Worm (Caenorhabditis elegans): Measurements from ENCODE around the gene twk-22.

The twk-22 gene

DNA sequence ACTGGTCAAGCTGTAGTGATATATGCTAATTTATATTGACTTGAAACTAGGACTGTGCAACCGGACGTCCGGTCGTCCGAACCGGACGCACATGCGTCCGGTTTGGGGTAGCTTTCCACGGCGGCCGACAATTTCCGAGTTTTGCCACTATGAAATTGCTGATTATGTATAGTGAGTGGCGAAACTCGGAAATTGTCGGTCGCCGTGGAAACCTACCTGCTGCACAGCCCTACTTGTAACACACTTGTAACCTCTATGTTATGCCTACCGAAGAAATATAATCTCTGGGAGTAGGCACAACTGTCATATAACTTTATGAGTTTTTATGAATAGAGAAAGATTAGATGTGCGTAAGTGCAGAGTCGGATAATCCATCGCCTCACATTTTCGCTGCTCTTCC, 30.7 kb downstream of the twk-22 start:
- TF ChIP-seq W03F9.2 (tag; optimal IDR thresholded peaks at IDR 0.05) = no peak
- no peak for TF ChIP-seq dao-5 (tag; optimal IDR thresholded peaks at IDR 0.05)
- no peak for TF ChIP-seq him-1 (tag; optimal IDR thresholded peaks at IDR 0.05)

DNA sequence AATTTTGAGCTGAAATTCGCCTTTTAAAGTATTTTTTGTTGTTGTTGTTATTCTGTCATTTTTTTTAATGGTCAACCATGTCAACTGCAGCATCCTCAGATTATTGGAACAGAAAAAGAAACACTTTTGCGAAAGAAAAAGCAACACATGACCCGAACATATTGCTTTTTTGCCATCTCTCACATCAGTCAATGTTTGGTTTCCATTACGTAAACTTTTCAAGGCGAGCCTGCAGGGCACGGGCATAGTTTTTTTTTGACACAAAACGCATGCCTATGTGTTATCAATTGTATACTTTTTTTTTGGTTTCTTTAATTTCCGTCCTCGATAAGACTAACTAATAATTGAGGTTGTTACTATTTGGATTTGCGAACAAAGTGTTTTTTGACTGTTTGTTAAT, 31.1 kb downstream of the twk-22 start:
- TF ChIP-seq W03F9.2 (tag; optimal IDR thresholded peaks at IDR 0.05) = no peak
- no peak for TF ChIP-seq dao-5 (tag; optimal IDR thresholded peaks at IDR 0.05)
- no peak for TF ChIP-seq him-1 (tag; optimal IDR thresholded peaks at IDR 0.05)

ce11 chrX:16339207-16339606, 32.9 kb downstream of the twk-22 start:
- no peak for TF ChIP-seq dao-5 (tag; optimal IDR thresholded peaks at IDR 0.05)
- TF ChIP-seq him-1 (tag; optimal IDR thresholded peaks at IDR 0.05) = no peak
- TF ChIP-seq W03F9.2 (tag; optimal IDR thresholded peaks at IDR 0.05) = no peak

DNA sequence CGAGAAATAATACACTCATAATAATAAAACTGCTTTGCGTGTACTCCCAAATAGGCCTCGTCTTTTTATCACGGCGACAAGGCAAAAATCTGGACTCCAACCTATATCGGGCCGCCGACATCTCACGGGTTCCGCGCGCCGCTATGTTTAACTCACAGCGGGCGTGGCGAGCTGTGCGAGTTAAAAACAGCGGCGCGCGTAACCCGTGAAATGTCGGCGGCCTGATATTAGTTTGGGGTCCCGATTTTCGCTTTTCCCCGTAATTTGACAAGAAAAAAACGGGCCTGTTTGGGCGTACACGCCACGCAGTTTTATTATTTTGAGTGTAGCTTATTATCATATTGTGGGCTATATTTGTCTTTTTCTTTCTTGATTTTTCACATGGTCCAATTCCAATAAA, 35.6 kb downstream of the twk-22 start:
- TF ChIP-seq him-1 (tag; optimal IDR thresholded peaks at IDR 0.05) (no peak), W03F9.2 (tag; optimal IDR thresholded peaks at IDR 0.05) (no peak), dao-5 (tag; optimal IDR thresholded peaks at IDR 0.05) (no peak)

- TF ChIP-seq him-1 (tag; optimal IDR thresholded peaks at IDR 0.05) = no peak
- no peak for TF ChIP-seq W03F9.2 (tag; optimal IDR thresholded peaks at IDR 0.05)
- no peak for TF ChIP-seq dao-5 (tag; optimal IDR thresholded peaks at IDR 0.05)
Measured at ce11 chrX:16342256-16342655, 36.0 kb downstream of the twk-22 start.

DNA sequence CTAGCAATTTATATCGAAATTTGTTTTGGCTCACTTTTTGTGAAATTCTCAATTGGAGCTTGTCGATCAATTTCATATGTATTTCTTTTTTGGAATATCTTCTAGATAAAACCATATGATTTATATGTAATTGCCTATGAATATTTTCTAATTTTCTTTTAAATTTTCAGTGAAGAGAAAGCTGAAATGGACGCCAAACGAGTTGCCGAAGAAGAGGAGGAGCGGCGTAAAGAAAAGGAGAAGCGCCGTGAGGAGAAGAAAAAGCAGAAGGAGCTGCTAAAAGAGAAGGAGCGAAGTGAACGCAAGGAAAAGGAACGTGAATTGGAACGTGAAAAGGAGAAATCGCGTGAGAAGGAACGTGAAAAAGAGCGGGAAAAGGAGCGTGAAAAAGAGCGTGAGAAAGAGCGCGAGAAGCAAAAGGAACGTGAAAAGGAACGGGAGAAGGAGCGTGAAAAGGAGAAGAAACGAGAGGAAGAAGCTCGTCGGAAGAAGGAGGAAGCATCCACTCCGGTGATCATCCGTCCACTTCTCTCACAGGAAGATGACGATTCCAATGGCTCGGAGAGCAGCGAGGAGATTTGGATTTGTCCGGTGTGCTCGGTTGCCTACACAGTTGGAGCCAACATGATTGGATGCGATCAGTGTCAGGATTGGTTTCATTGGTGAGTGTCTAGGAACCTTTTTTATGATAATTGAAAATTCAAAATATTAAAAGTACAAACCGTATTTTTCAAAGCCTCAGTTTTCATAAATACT, 37.8 kb downstream of the twk-22 start:
- no peak for TF ChIP-seq dao-5 (tag; optimal IDR thresholded peaks at IDR 0.05)

- no peak for TF ChIP-seq him-1 (tag; optimal IDR thresholded peaks at IDR 0.05)
- no peak for TF ChIP-seq W03F9.2 (tag; optimal IDR thresholded peaks at IDR 0.05)
- no peak for TF ChIP-seq dao-5 (tag; optimal IDR thresholded peaks at IDR 0.05)
Measured at ce11 chrX:16345296-16345695, 39.0 kb downstream of the twk-22 start.

- peak; percentile 5 for TF ChIP-seq W03F9.2 (tag; optimal IDR thresholded peaks at IDR 0.05)
- TF ChIP-seq him-1 (tag; optimal IDR thresholded peaks at IDR 0.05) = no peak
Measured at ce11 chrX:16346212-16346883, 40.1 kb downstream of the twk-22 start.

ce11 chrX:16349019-16349418, 42.8 kb downstream of the twk-22 start:
- TF ChIP-seq W03F9.2 (tag; optimal IDR thresholded peaks at IDR 0.05) (no peak), dao-5 (tag; optimal IDR thresholded peaks at IDR 0.05) (no peak), him-1 (tag; optimal IDR thresholded peaks at IDR 0.05) (no peak)

DNA sequence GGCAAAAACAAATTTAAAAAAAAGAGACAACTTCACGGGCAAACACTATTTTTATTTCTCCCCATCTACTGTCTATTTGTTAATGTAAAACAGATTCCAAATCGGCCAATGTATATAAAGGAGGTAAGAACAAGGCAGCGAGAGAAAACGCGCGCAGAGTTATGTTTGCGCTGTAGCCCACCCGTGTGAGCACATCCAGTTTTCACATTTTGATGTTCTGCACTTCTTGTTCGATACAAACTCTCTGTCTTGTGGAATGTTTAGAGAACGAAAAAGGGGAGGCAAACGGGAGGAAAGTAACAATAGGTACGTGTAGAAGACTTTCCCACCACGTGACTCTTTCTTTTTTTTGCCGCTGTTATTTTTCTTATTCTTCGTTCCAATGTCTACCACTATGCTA, 46.2 kb downstream of the twk-22 start:
- TF ChIP-seq W03F9.2 (tag; optimal IDR thresholded peaks at IDR 0.05) = no peak
- no peak for TF ChIP-seq dao-5 (tag; optimal IDR thresholded peaks at IDR 0.05)
- no peak for TF ChIP-seq him-1 (tag; optimal IDR thresholded peaks at IDR 0.05)

DNA sequence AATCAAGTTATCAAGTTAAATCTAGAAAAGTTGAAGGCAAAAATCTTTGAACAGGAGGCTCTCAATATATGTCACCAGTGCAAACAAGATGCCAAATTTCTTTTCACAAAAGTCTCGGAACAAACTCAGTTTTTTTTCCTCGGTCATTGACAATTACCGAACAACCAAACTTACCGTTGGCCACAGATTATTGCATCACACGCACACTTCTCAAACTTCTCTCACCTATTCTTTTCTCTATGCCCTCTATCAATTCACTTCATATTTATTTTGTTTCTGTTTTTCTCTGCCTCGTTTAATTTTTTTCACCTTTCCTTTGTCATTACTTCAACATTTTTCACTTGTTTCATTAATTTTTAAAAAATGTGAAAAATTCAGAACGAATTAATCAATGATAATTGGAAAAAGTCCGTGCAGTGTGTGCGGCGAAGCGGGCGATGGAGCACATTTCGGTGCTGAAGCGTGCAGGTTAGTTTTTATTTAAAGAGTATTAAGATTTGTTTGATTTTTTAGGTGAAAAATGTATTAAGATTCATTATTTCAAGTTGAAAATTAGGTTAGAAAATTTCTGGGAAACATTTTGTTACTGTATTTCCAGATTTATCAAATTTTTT, 48.4 kb downstream of the twk-22 start, which contains the start of gene nhr-28:
Gene nhr-28 (plus strand): TSS at position 379 of the 614 bp plus-strand sequence.
- no peak for TF ChIP-seq him-1 (tag; optimal IDR thresholded peaks at IDR 0.05)
- TF ChIP-seq dao-5 (tag; optimal IDR thresholded peaks at IDR 0.05) = no peak
- TF ChIP-seq W03F9.2 (tag; optimal IDR thresholded peaks at IDR 0.05) = no peak

- TF ChIP-seq dao-5 (tag; optimal IDR thresholded peaks at IDR 0.05) (no peak), him-1 (tag; optimal IDR thresholded peaks at IDR 0.05) (no peak), W03F9.2 (tag; optimal IDR thresholded peaks at IDR 0.05) (no peak)
Measured at ce11 chrX:16356341-16356740, 50.1 kb downstream of the twk-22 start.

DNA sequence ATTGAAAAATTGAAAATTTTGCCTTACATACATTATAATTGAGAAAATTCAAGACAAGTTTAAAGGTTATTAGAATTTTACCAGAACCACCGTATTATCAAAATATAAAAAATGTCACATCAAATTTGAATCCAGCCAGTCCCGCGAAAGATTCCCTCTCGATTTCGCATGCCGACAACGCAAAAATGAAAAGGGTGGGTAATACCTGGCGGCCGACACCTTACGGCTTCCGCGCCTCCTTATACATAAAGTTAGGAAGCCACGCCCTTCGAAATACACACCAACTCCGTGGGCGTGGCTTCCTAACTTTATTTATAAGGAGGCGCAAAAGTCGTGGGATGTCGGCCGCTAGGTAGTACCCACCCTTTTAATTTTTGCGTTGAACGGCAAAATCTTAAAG, 51.3 kb downstream of the twk-22 start:
- no peak for TF ChIP-seq him-1 (tag; optimal IDR thresholded peaks at IDR 0.05)
- TF ChIP-seq W03F9.2 (tag; optimal IDR thresholded peaks at IDR 0.05) = no peak
- TF ChIP-seq dao-5 (tag; optimal IDR thresholded peaks at IDR 0.05) = no peak

ce11 chrX:16361001-16361400, 54.7 kb downstream of the twk-22 start:
- TF ChIP-seq him-1 (tag; optimal IDR thresholded peaks at IDR 0.05) = no peak
- TF ChIP-seq W03F9.2 (tag; optimal IDR thresholded peaks at IDR 0.05) = no peak
- no peak for TF ChIP-seq dao-5 (tag; optimal IDR thresholded peaks at IDR 0.05)
